Fruit fly (Drosophila melanogaster) whole organism, embryonic: ENCODE results near the gene TotM.

Source experiments
- BtbVII ChIP-seq: fragments of 200-800 bp; sonication (Bioruptor generic); optimal IDR thresholded peaks from 3 replicates; lab custom pipeline; 2017; ENCODE audit warnings: missing biosample characterization, mild to moderate bottlenecking, missing genetic modification characterization
- Bteb2 ChIP-seq: fragments of 200-800 bp; sonication (Bioruptor generic); optimal IDR thresholded peaks from 2 replicates; lab custom pipeline; 2016; ENCODE audit warnings: missing biosample characterization, missing genetic modification characterization
- CG10274 ChIP-seq: fragments of 200-800 bp; sonication (Bioruptor generic); optimal IDR thresholded peaks from 3 replicates; lab custom pipeline; 2017; ENCODE audit warnings: missing biosample characterization, mild to moderate bottlenecking, missing genetic modification characterization
- CG10543 ChIP-seq: fragments of 200-800 bp; sonication (Bioruptor generic); optimal IDR thresholded peaks from 3 replicates; lab custom pipeline; 2017; ENCODE audit warnings: missing biosample characterization, mild to moderate bottlenecking, missing genetic modification characterization, moderate library complexity
- CG15514 ChIP-seq: fragments of 200-800 bp; sonication (Bioruptor generic); optimal IDR thresholded peaks from 3 replicates; lab custom pipeline; 2017; ENCODE audit warnings: missing biosample characterization, missing genetic modification characterization, mild to moderate bottlenecking, moderate library complexity, missing genetic modification reagents
- CG17361 ChIP-seq: fragments of 200-800 bp; sonication (Bioruptor generic); IDR thresholded peaks from 3 replicates; pipeline ENCODE4 v1.3.6; 2022; ENCODE audit warnings: missing biosample characterization, missing genetic modification characterization
- CG30403 ChIP-seq: fragments of 200-800 bp; sonication (Bioruptor generic); optimal IDR thresholded peaks from 3 replicates; lab custom pipeline; 2016; ENCODE audit warnings: missing biosample characterization, missing genetic modification characterization
- CG3065 ChIP-seq: fragments of 200-800 bp; sonication (Bioruptor generic); optimal IDR thresholded peaks from 2 replicates; lab custom pipeline; 2016; ENCODE audit warnings: missing biosample characterization, missing genetic modification characterization
- CG4328 ChIP-seq: fragments of 200-800 bp; sonication (Bioruptor generic); optimal IDR thresholded peaks from 3 replicates; lab custom pipeline; 2017; ENCODE audit warnings: missing biosample characterization, missing genetic modification reagents, missing genetic modification characterization
- CG43689 ChIP-seq: fragments of 200-800 bp; sonication (Bioruptor generic); IDR thresholded peaks from 2 replicates; pipeline ENCODE4 v1.3.6; 2022; ENCODE audit warnings: missing biosample characterization, missing genetic modification characterization
- CG4730 ChIP-seq: fragments of 200-800 bp; sonication (Bioruptor generic); IDR thresholded peaks from 2 replicates; pipeline ENCODE4 v1.3.6; 2022; ENCODE audit warnings: missing biosample characterization, missing genetic modification characterization
- CG8089 ChIP-seq: fragments of 200-800 bp; sonication (Bioruptor generic); optimal IDR thresholded peaks from 3 replicates; lab custom pipeline; 2016; ENCODE audit warnings: missing biosample characterization, missing genetic modification characterization
- CG9797 ChIP-seq: fragments of 200-800 bp; sonication (Bioruptor generic); optimal IDR thresholded peaks from 3 replicates; lab custom pipeline; 2018; ENCODE audit warnings: missing biosample characterization, mild to moderate bottlenecking, missing genetic modification characterization
- CoRest ChIP-seq: fragments of 200-800 bp; sonication (Bioruptor generic); optimal IDR thresholded peaks from 3 replicates; lab custom pipeline; 2018; ENCODE audit warnings: missing biosample characterization, mild to moderate bottlenecking, missing genetic modification characterization, moderate library complexity
- E2f2 ChIP-seq: fragments of 200-800 bp; sonication (Bioruptor generic); IDR thresholded peaks from 2 replicates; pipeline ENCODE4 v1.3.6; 2022; ENCODE audit warnings: missing biosample characterization, missing genetic modification characterization
- Fer1 ChIP-seq: fragments of 200-800 bp; sonication (Bioruptor generic); optimal IDR thresholded peaks from 2 replicates; lab custom pipeline; 2017; ENCODE audit warnings: missing biosample characterization, mild to moderate bottlenecking, missing genetic modification characterization
- H15 ChIP-seq: fragments of 200-800 bp; sonication (Bioruptor generic); IDR thresholded peaks from 3 replicates; pipeline ENCODE4 v1.3.6; 2022; ENCODE audit warnings: missing biosample characterization, missing genetic modification characterization
- HLH4C ChIP-seq: fragments of 200-800 bp; sonication (Bioruptor generic); IDR thresholded peaks from 3 replicates; pipeline ENCODE4 v1.3.6; 2022; ENCODE audit warnings: missing biosample characterization, missing genetic modification characterization; ENCODE audit not compliant: partially characterized antibody
- Hmr ChIP-seq: fragments of 200-800 bp; sonication (Bioruptor generic); optimal IDR thresholded peaks from 3 replicates; lab custom pipeline; 2017; ENCODE audit warnings: mild to moderate bottlenecking, missing biosample characterization, missing genetic modification reagents, missing genetic modification characterization
- Trl ChIP-seq, 3 experiments: fragments of >200 bp in 2 of 3; fragments of 200-800 bp in 1 of 3; sonication (Bioruptor generic) in 1 of 3; optimal IDR thresholded peaks; 2 replicates in 1 of 3; 3 replicates in 2 of 3; lab custom pipeline; 2016 to 2017; ENCODE audit warnings: missing biosample characterization in 1 of 3, missing genetic modification characterization in 1 of 3
- ab ChIP-seq: fragments of 200-800 bp; sonication (Bioruptor generic); optimal IDR thresholded peaks from 2 replicates; lab custom pipeline; 2016; ENCODE audit warnings: missing biosample characterization, missing genetic modification characterization
- aop ChIP-seq: fragments of 200-800 bp; sonication (Bioruptor generic); IDR thresholded peaks from 2 replicates; pipeline ENCODE4 v1.3.6; 2022; ENCODE audit warnings: missing biosample characterization, missing genetic modification characterization
- ash1 ChIP-seq: fragments of 200-800 bp; sonication (Bioruptor generic); optimal IDR thresholded peaks from 2 replicates; lab custom pipeline; 2018; ENCODE audit warnings: missing biosample characterization, mild to moderate bottlenecking, missing genetic modification characterization
- bbx ChIP-seq: fragments of 200-800 bp; sonication (Bioruptor generic); IDR thresholded peaks from 2 replicates; pipeline ENCODE4 v1.3.6; 2022; ENCODE audit warnings: missing biosample characterization, missing genetic modification characterization; ENCODE audit not compliant: partially characterized antibody
- cg ChIP-seq: fragments of 200-800 bp; sonication (Bioruptor generic); optimal IDR thresholded peaks from 3 replicates; lab custom pipeline; 2019; ENCODE audit warnings: missing biosample characterization, mild to moderate bottlenecking, missing genetic modification characterization, moderate library complexity
- chinmo ChIP-seq: fragments of 200-800 bp; sonication (Bioruptor generic); IDR thresholded peaks from 4 replicates; pipeline ENCODE4 v1.3.6; 2022; ENCODE audit warnings: missing biosample characterization, missing genetic modification characterization; ENCODE audit not compliant: partially characterized antibody
- fru ChIP-seq: fragments of >200 bp; optimal IDR thresholded peaks from 2 replicates; lab custom pipeline; 2017
- gfzf ChIP-seq: fragments of 200-800 bp; sonication (Bioruptor generic); optimal IDR thresholded peaks from 2 replicates; lab custom pipeline; 2016; ENCODE audit warnings: missing biosample characterization, mild to moderate bottlenecking, missing genetic modification characterization, moderate library complexity
- gro ChIP-seq: fragments of 200-800 bp; sonication (Bioruptor generic); optimal IDR thresholded peaks from 2 replicates; lab custom pipeline; 2016; ENCODE audit warnings: missing biosample characterization, missing genetic modification characterization
- gsb-n ChIP-seq: fragments of 200-800 bp; sonication (Bioruptor generic); optimal IDR thresholded peaks from 3 replicates; lab custom pipeline; 2018; ENCODE audit warnings: missing biosample characterization, mild to moderate bottlenecking, missing genetic modification characterization
- gt ChIP-seq: fragments of 200-800 bp; sonication (Bioruptor generic); IDR thresholded peaks from 2 replicates; pipeline ENCODE4 v1.3.6; 2022; ENCODE audit warnings: missing biosample characterization, missing genetic modification characterization
- hth ChIP-seq: fragments of >200 bp; optimal IDR thresholded peaks from 2 replicates; lab custom pipeline; 2017; ENCODE audit warnings: inconsistent platforms
- inv ChIP-seq: fragments of 200-800 bp; sonication (Bioruptor generic); IDR thresholded peaks from 2 replicates; pipeline ENCODE4 v1.3.6; 2022; ENCODE audit warnings: missing biosample characterization, missing genetic modification characterization; ENCODE audit not compliant: partially characterized antibody
- jigr1 ChIP-seq: fragments of 200-800 bp; sonication (Bioruptor generic); IDR thresholded peaks from 3 replicates; pipeline ENCODE4 v1.3.6; 2022; ENCODE audit warnings: missing biosample characterization, missing genetic modification characterization
- kay ChIP-seq: fragments of 200-800 bp; sonication (Bioruptor generic); optimal IDR thresholded peaks from 2 replicates; lab custom pipeline; 2016; ENCODE audit warnings: missing biosample characterization, missing genetic modification characterization
- luna ChIP-seq: fragments of 200-800 bp; sonication (Bioruptor generic); optimal IDR thresholded peaks from 2 replicates; lab custom pipeline; 2016; ENCODE audit warnings: missing biosample characterization, missing genetic modification characterization
- p53 ChIP-seq: fragments of 200-800 bp; sonication (Bioruptor generic); optimal IDR thresholded peaks from 2 replicates; lab custom pipeline; 2016; ENCODE audit warnings: missing biosample characterization, missing genetic modification characterization
- pita ChIP-seq: fragments of 200-800 bp; sonication (Bioruptor generic); optimal IDR thresholded peaks from 2 replicates; lab custom pipeline; 2017; ENCODE audit warnings: missing biosample characterization, mild to moderate bottlenecking, missing genetic modification characterization
- prd ChIP-seq, 3 experiments: fragments of >200 bp in 2 of 3; fragments of 200-800 bp in 1 of 3; sonication (Bioruptor generic) in 1 of 3; optimal IDR thresholded peaks in 2 of 3; IDR thresholded peaks in 1 of 3; 2 replicates in 2 of 3; 3 replicates in 1 of 3; pipeline versions ENCODE4 v1.3.6 to Lab custom; 2017 to 2022; ENCODE audit warnings: missing biosample characterization in 1 of 3, missing genetic modification characterization in 1 of 3
- ro ChIP-seq: fragments of 200-800 bp; sonication (Bioruptor generic); IDR thresholded peaks from 2 replicates; pipeline ENCODE4 v1.3.6; 2022; ENCODE audit warnings: missing biosample characterization, missing genetic modification characterization
- sc ChIP-seq, 3 experiments: fragments of >200 bp in 2 of 3; fragments of 200-800 bp in 1 of 3; sonication (Bioruptor generic) in 1 of 3; optimal IDR thresholded peaks; 2 replicates in 2 of 3; 3 replicates in 1 of 3; lab custom pipeline; 2017; ENCODE audit warnings: mild to moderate bottlenecking in 1 of 3, missing biosample characterization in 1 of 3, missing genetic modification characterization in 1 of 3, missing genetic modification reagents in 1 of 3
- sim ChIP-seq: fragments of 200-800 bp; sonication (Bioruptor generic); IDR thresholded peaks from 2 replicates; pipeline ENCODE4 v1.3.6; 2022; ENCODE audit warnings: missing biosample characterization, missing genetic modification characterization
- sob ChIP-seq: fragments of 200-800 bp; sonication (Bioruptor generic); IDR thresholded peaks from 2 replicates; pipeline ENCODE4 v1.3.6; 2022; ENCODE audit warnings: missing biosample characterization, missing genetic modification characterization
- sr ChIP-seq: fragments of 200-800 bp; sonication (Bioruptor generic); IDR thresholded peaks from 3 replicates; pipeline ENCODE4 v1.3.6; 2022; ENCODE audit warnings: missing biosample characterization, missing genetic modification characterization
- stwl ChIP-seq: fragments of 200-800 bp; sonication (Bioruptor generic); optimal IDR thresholded peaks from 3 replicates; lab custom pipeline; 2018; ENCODE audit warnings: missing biosample characterization, mild to moderate bottlenecking, missing genetic modification characterization, moderate library complexity
- tll ChIP-seq, 2 experiments: fragments of 200-800 bp in 1 of 2; fragments of >200 bp in 1 of 2; sonication (Bioruptor generic) in 1 of 2; optimal IDR thresholded peaks; 2 replicates each; lab custom pipeline; 2017 to 2019; ENCODE audit warnings: missing biosample characterization in 2 of 2, missing genetic modification characterization in 2 of 2, mild to moderate bottlenecking in 1 of 2, moderate library complexity in 1 of 2
- wdn ChIP-seq: fragments of 200-800 bp; sonication (Bioruptor generic); IDR thresholded peaks from 2 replicates; pipeline ENCODE4 v1.3.6; 2022; ENCODE audit warnings: missing biosample characterization, missing genetic modification characterization
- wor ChIP-seq: fragments of 200-800 bp; sonication (Bioruptor generic); IDR thresholded peaks from 2 replicates; pipeline ENCODE4 v1.3.6; 2022; ENCODE audit warnings: missing biosample characterization, missing genetic modification characterization

The TotM gene

DNA sequence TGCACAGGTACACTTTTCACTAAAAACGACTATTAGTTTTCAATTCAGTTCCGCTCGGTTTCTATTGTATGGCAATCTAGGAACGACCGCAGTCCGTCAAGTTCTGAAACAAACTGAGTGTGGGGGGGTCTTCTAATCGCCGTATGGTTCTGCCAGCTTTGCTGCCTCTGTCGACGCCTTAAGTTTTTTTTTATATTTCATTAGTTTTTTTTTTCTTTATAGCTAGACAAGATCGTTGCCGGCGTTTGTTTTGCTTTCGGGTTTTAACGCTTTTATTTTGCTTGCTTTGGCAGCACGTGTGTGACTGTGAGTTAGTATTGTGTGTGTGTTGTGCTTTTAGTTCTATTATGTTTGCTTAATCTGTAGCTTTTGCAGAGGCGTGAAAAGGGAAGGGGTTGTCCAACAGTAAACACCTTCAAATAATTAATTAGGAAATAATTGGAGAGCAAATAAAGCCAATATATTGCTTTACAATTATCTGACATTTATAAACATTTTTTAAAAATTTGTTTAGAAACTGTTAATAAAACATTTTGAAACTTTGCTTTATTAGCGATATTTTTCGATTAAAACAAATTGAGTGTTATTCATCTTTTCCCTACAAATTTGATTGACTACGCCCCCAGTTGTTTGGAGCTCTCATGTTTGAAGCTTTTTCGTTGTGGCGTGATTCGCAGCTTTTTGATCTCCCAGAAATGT is 12.6 kb downstream of the TotM start, which contains the start of gene Acsf2 (continued):
- TF ChIP-seq prd (optimal IDR thresholded peaks at IDR 0.05; lab: Kevin White, UChicago) (no peak), prd (GFP tag; IDR thresholded peaks at IDR 0.05; lab: Robert Waterston, UW) (peak; percentile 96), CG4730 (peak; percentile 95), tll (GFP tag; optimal IDR thresholded peaks at IDR 0.05; lab: Kevin White, UChicago) (no peak), CG15514 (peak; percentile 93), sob (GFP tag; lab: Robert Waterston, UW) (peak; percentile 98), CG17361 (peak; percentile 95), ash1 (peak; percentile 71), luna (GFP tag; lab: Kevin White, UChicago) (peak; percentile 92), wdn (GFP tag; lab: Robert Waterston, UW) (peak; percentile 95), p53 (GFP tag; lab: Kevin White, UChicago) (peak; percentile 55), kay (GFP tag; lab: Kevin White, UChicago) (peak; percentile 93), gsb-n (tag; lab: Kevin White, UChicago) (no peak), Bteb2 (peak; percentile 96), sim (GFP tag; lab: Robert Waterston, UW) (peak; percentile 66; the same call in 1 of the 2 replicates), CG9797 (GFP tag; lab: Kevin White, UChicago) (no peak), gfzf (GFP tag; lab: Kevin White, UChicago) (peak; percentile 4), H15 (GFP tag; lab: Robert Waterston, UW) (peak; percentile 86), CoRest (tag; lab: Kevin White, UChicago) (peak; percentile 98), CG4328 (GFP tag; lab: Kevin White, UChicago) (peak; percentile 91), Trl (optimal IDR thresholded peaks at IDR 0.05; lab: Kevin White, UChicago) (no peak), Trl (GFP tag; optimal IDR thresholded peaks at IDR 0.05; lab: Kevin White, UChicago) (peak; percentile 93), gt (no peak), pita (no peak), CG3065 (GFP tag; lab: Kevin White, UChicago) (peak; percentile 64), sc (optimal IDR thresholded peaks at IDR 0.05; lab: Kevin White, UChicago) (no peak), sc (GFP tag; optimal IDR thresholded peaks at IDR 0.05; lab: Kevin White, UChicago) (no peak), E2f2 (GFP tag; lab: Robert Waterston, UW) (peak; percentile 80), stwl (tag; lab: Kevin White, UChicago) (no peak), Hmr (GFP tag; lab: Kevin White, UChicago) (peak; percentile 99), CG10274 (peak; percentile 87), ab (GFP tag; lab: Kevin White, UChicago) (peak; percentile 46), aop (no peak), ro (GFP tag; lab: Robert Waterston, UW) (peak; percentile 80), CG8089 (GFP tag; lab: Kevin White, UChicago) (peak; percentile 69), BtbVII (GFP tag; lab: Kevin White, UChicago) (peak; percentile 97), inv (GFP tag; lab: Robert Waterston, UW) (no peak), wor (GFP tag; lab: Robert Waterston, UW) (peak; percentile 76), fru (lab: Kevin White, UChicago) (no peak), Fer1 (peak; percentile 98), CG43689 (GFP tag; lab: Robert Waterston, UW) (peak; percentile 85), bbx (GFP tag; lab: Robert Waterston, UW) (no peak), CG30403 (GFP tag; lab: Kevin White, UChicago) (peak; percentile 98), sr (peak; percentile 40; the same call in 1 of the 3 replicates), chinmo (GFP tag; lab: Robert Waterston, UW) (peak; percentile 76; the same call in 1 of the 4 replicates), HLH4C (GFP tag; lab: Robert Waterston, UW) (no peak), hth (lab: Kevin White, UChicago) (no peak), jigr1 (GFP tag; lab: Robert Waterston, UW) (peak; percentile 86; the same call in 2 of the 3 replicates), CG10543 (GFP tag; lab: Kevin White, UChicago) (peak; percentile 97), gro (GFP tag; lab: Kevin White, UChicago) (peak; percentile 97), cg (GFP tag; lab: Kevin White, UChicago) (peak; percentile 34)
